Worm (Caenorhabditis elegans): ENCODE results near the gene F45D3.4.

DNA sequence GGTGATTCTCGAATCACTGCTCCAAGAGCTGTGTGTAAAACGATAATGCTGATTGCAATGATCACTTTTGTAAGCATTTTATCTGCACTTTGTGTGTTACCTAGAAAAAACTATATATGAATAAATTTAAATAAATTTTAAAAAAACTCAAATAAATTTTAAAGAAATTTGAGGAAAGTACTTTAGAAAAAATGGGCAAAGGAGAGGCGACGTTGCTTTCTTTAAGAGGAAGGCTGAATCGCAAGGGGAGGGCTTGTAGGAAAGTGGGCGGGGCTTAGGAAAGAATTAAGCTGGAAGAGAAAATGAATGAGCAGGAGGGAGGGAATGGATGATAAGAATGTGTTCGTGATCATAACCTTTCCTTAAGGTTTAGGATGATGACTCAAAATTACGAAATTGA lies 14.9 kb upstream of the F45D3.4 start, which contains the start of gene E02A10.4:
- TF ChIP-seq R02D3.7 (tag; optimal IDR thresholded peaks at IDR 0.05) (no peak), nhr-237 (tag; optimal IDR thresholded peaks at IDR 0.05) (no peak), egl-27 (tag; optimal IDR thresholded peaks at IDR 0.05) (no peak), fos-1 (tag; optimal IDR thresholded peaks at IDR 0.05) (no peak)
